Fruit fly (Drosophila melanogaster): Measurements from ENCODE around the gene CG14285.

Gene CG14285

dm6 chr3R:19023862-19024261, 1.0 kb upstream of the CG14285 start, which contains the start of the genes CG6005 and CG14286 (continued):
- TF ChIP-seq CG11723 (GFP tag; optimal IDR thresholded peaks at IDR 0.05) (no peak), Ssrp (tag; optimal IDR thresholded peaks at IDR 0.05) (no peak), mam (GFP tag; optimal IDR thresholded peaks at IDR 0.05) (peak; percentile 69), CG17829 (tag; optimal IDR thresholded peaks at IDR 0.05) (peak; percentile 26), Blimp-1 (GFP tag; optimal IDR thresholded peaks at IDR 0.05) (no peak), Oli (tag; optimal IDR thresholded peaks at IDR 0.05) (no peak), zfh2 (GFP tag; optimal IDR thresholded peaks at IDR 0.05) (peak; percentile 63), CG2116 (GFP tag; optimal IDR thresholded peaks at IDR 0.05) (peak; percentile 53), CG5180 (GFP tag; optimal IDR thresholded peaks at IDR 0.05) (no peak), disco-r (GFP tag; optimal IDR thresholded peaks at IDR 0.05) (peak; percentile 31), BEAF-32 (GFP tag; optimal IDR thresholded peaks at IDR 0.05) (peak; percentile 86), twi (tag; optimal IDR thresholded peaks at IDR 0.05) (peak; percentile 25), CG7839 (tag; optimal IDR thresholded peaks at IDR 0.05) (no peak), CG32532 (GFP tag; IDR thresholded peaks at IDR 0.05) (peak; percentile 85), org-1 (GFP tag; optimal IDR thresholded peaks at IDR 0.05) (no peak), CG8944 (GFP tag; optimal IDR thresholded peaks at IDR 0.05) (no peak), NfI (GFP tag; optimal IDR thresholded peaks at IDR 0.05) (peak; percentile 69), fu2 (GFP tag; optimal IDR thresholded peaks at IDR 0.05) (peak; percentile 54), shn (GFP tag; optimal IDR thresholded peaks at IDR 0.05) (peak; percentile 43), CG2202 (tag; optimal IDR thresholded peaks at IDR 0.05) (no peak), CG10209 (GFP tag; optimal IDR thresholded peaks at IDR 0.05) (peak; percentile 1), CG17568 (GFP tag; optimal IDR thresholded peaks at IDR 0.05) (no peak), CG9609 (GFP tag; optimal IDR thresholded peaks at IDR 0.05) (peak; percentile 61), B-H2 (GFP tag; optimal IDR thresholded peaks at IDR 0.05) (peak; percentile 59), CG1024 (GFP tag; IDR thresholded peaks at IDR 0.05) (peak; percentile 28; the same call in 1 of the 2 replicates), pfk (GFP tag; optimal IDR thresholded peaks at IDR 0.05) (no peak), Abd-B (GFP tag; optimal IDR thresholded peaks at IDR 0.05) (no peak), CG14860 (GFP tag; IDR thresholded peaks at IDR 0.05; ENCODE audit: partially characterized antibody) (peak; percentile 59), Max (GFP tag; optimal IDR thresholded peaks at IDR 0.05) (peak; percentile 25), rib (GFP tag; IDR thresholded peaks at IDR 0.05) (0 out of 2 replicates have a peak, but pooled peaks have one; percentile 42), Nf-YB (GFP tag; optimal IDR thresholded peaks at IDR 0.05) (no peak), Nf-YC (tag; optimal IDR thresholded peaks at IDR 0.05) (peak; percentile 34), CG1603 (tag; optimal IDR thresholded peaks at IDR 0.05) (peak; percentile 64), CG8359 (GFP tag; optimal IDR thresholded peaks at IDR 0.05; ENCODE audit: borderline replicate concordance) (no peak), CG12236 (GFP tag; optimal IDR thresholded peaks at IDR 0.05) (no peak), ttk (GFP tag; IDR thresholded peaks at IDR 0.05) (peak; percentile 73), CG8924 (tag; optimal IDR thresholded peaks at IDR 0.05) (peak; percentile 29), D (optimal IDR thresholded peaks at IDR 0.05) (no peak), D (GFP tag; optimal IDR thresholded peaks at IDR 0.05) (no peak), Trl (optimal IDR thresholded peaks at IDR 0.05) (no peak), Trl (GFP tag; optimal IDR thresholded peaks at IDR 0.05) (peak; percentile 64), pnt (GFP tag; optimal IDR thresholded peaks at IDR 0.05) (no peak), bigmax (GFP tag; optimal IDR thresholded peaks at IDR 0.05) (no peak), da (GFP tag; optimal IDR thresholded peaks at IDR 0.05) (peak; percentile 32), fd64A (GFP tag; optimal IDR thresholded peaks at IDR 0.05) (no peak), Scr (GFP tag; IDR thresholded peaks at IDR 0.05; ENCODE audit: partially characterized antibody) (peak; percentile 82), NC2β (GFP tag; optimal IDR thresholded peaks at IDR 0.05) (peak; percentile 38), CG17802 (tag; optimal IDR thresholded peaks at IDR 0.05) (no peak), Usf (GFP tag; optimal IDR thresholded peaks at IDR 0.05) (no peak), chif (GFP tag; optimal IDR thresholded peaks at IDR 0.05) (peak; percentile 48 to 50), YL-1 (GFP tag; optimal IDR thresholded peaks at IDR 0.05) (peak; percentile 80)

All from whole organism, embryonic.